Fruit fly (Drosophila melanogaster): Measurements from ENCODE around the gene CSN8.

The CSN8 gene

dm6 chr2L:8403286-8404270, 38.9 kb downstream of the CSN8 start, which contains the start of gene emb (continued):
- peak; percentile 17; the same call in 1 of the 2 replicates for TF ChIP-seq chm (GFP tag; IDR thresholded peaks at IDR 0.05)
- TF ChIP-seq HmgZ (tag; optimal IDR thresholded peaks at IDR 0.05) = peak; percentile 66
- TF ChIP-seq prd (optimal IDR thresholded peaks at IDR 0.05) = no peak
- peak; percentile 31; the same call in 1 of the 3 replicates for TF ChIP-seq prd (GFP tag; IDR thresholded peaks at IDR 0.05)
- TF ChIP-seq Ssrp (tag; optimal IDR thresholded peaks at IDR 0.05) = peak; percentile 33
- peak; percentile 85 for TF ChIP-seq YL-1 (GFP tag; optimal IDR thresholded peaks at IDR 0.05)
- TF ChIP-seq NFAT (GFP tag; IDR thresholded peaks at IDR 0.05) = peak; percentile 58
- TF ChIP-seq CG7839 (tag; optimal IDR thresholded peaks at IDR 0.05) = no peak
- no peak for TF ChIP-seq Oli (tag; optimal IDR thresholded peaks at IDR 0.05)
- TF ChIP-seq CG7271 (tag; optimal IDR thresholded peaks at IDR 0.05) = no peak
- peak; percentile 68 for TF ChIP-seq CG2712 (tag; optimal IDR thresholded peaks at IDR 0.05)
- TF ChIP-seq knrl (GFP tag; IDR thresholded peaks at IDR 0.05; ENCODE audit: partially characterized antibody) = peak; percentile 90
- TF ChIP-seq CG11085 (GFP tag; IDR thresholded peaks at IDR 0.05) = no peak
- no peak for TF ChIP-seq scrt (GFP tag; optimal IDR thresholded peaks at IDR 0.05)
- no peak for TF ChIP-seq sima (GFP tag; optimal IDR thresholded peaks at IDR 0.05)
- TF ChIP-seq Bteb2 (GFP tag; optimal IDR thresholded peaks at IDR 0.05) = peak; percentile 14
- TF ChIP-seq fd64A (GFP tag; optimal IDR thresholded peaks at IDR 0.05) = peak; percentile 2
- no peak for TF ChIP-seq ash1 (GFP tag; optimal IDR thresholded peaks at IDR 0.05)
- peak; percentile 73 for TF ChIP-seq CG3281 (GFP tag; optimal IDR thresholded peaks at IDR 0.05)
- no peak for TF ChIP-seq CG5245 (GFP tag; optimal IDR thresholded peaks at IDR 0.05)
- TF ChIP-seq Max (GFP tag; optimal IDR thresholded peaks at IDR 0.05) = peak; percentile 49
- no peak for TF ChIP-seq CG33557 (GFP tag; optimal IDR thresholded peaks at IDR 0.05)
- peak; percentile 30 for TF ChIP-seq Fer3 (tag; optimal IDR thresholded peaks at IDR 0.05)
- peak; percentile 43 for TF ChIP-seq CG8089 (GFP tag; optimal IDR thresholded peaks at IDR 0.05)
- TF ChIP-seq sc (optimal IDR thresholded peaks at IDR 0.05) = no peak
- TF ChIP-seq sc (GFP tag; optimal IDR thresholded peaks at IDR 0.05) = no peak
- TF ChIP-seq Hr3 (GFP tag; optimal IDR thresholded peaks at IDR 0.05) = peak; percentile 43
- TF ChIP-seq Dip3 (GFP tag; optimal IDR thresholded peaks at IDR 0.05) = no peak
- 0 out of 2 replicates have a peak, but pooled peaks have one; percentile 25 for TF ChIP-seq Rx (GFP tag; IDR thresholded peaks at IDR 0.05)
- peak; percentile 99 for TF ChIP-seq CG11560 (tag; IDR thresholded peaks at IDR 0.05)
- peak; percentile 65 for TF ChIP-seq Dp (GFP tag; optimal IDR thresholded peaks at IDR 0.05)
- peak; percentile 42; the same call in 1 of the 2 replicates for TF ChIP-seq Adf1 (GFP tag; IDR thresholded peaks at IDR 0.05)
- TF ChIP-seq CG12659 (GFP tag; optimal IDR thresholded peaks at IDR 0.05) = peak; percentile 93
- TF ChIP-seq gcm2 (GFP tag; optimal IDR thresholded peaks at IDR 0.05) = peak; percentile 26
- TF ChIP-seq CG6689 (GFP tag; IDR thresholded peaks at IDR 0.05) = 0 out of 2 replicates have a peak, but pooled peaks have one; percentile 34
- no peak for TF ChIP-seq Jarid2 (GFP tag; optimal IDR thresholded peaks at IDR 0.05)
- TF ChIP-seq ken (GFP tag; IDR thresholded peaks at IDR 0.05) = no peak
- TF ChIP-seq tll (GFP tag; optimal IDR thresholded peaks at IDR 0.05) = peak in 1 of 2 experiments; percentile 1
- TF ChIP-seq C15 (GFP tag; IDR thresholded peaks at IDR 0.05) = no peak
- TF ChIP-seq chif (GFP tag; optimal IDR thresholded peaks at IDR 0.05) = peak; percentile 47 to 52
- TF ChIP-seq CG11696 (GFP tag; IDR thresholded peaks at IDR 0.05) = no peak
- TF ChIP-seq ac (GFP tag; optimal IDR thresholded peaks at IDR 0.05) = no peak
- no peak for TF ChIP-seq lab (GFP tag; optimal IDR thresholded peaks at IDR 0.05)
- no peak for TF ChIP-seq gro (GFP tag; optimal IDR thresholded peaks at IDR 0.05)
- no peak for TF ChIP-seq TFAM (GFP tag; optimal IDR thresholded peaks at IDR 0.05)
- TF ChIP-seq CG17829 (tag; optimal IDR thresholded peaks at IDR 0.05) = peak; percentile 71
- no peak for TF ChIP-seq hkb (optimal IDR thresholded peaks at IDR 0.05)
- TF ChIP-seq hkb (GFP tag; IDR thresholded peaks at IDR 0.05) = no peak
- TF ChIP-seq lilli (GFP tag; optimal IDR thresholded peaks at IDR 0.05) = peak; percentile 67

Data from whole organism, embryonic.